Fruit fly (Drosophila melanogaster) whole organism, pupa: ENCODE data around the gene CG33640.

Experiments used
- CG10348 ChIP-seq: fragments of 200-800 bp; sonication (Bioruptor generic); IDR thresholded peaks from 2 replicates; pipeline ENCODE4 v1.3.6; 2022; ENCODE audit warnings: missing biosample characterization, missing genetic modification characterization
- CG15710 ChIP-seq: fragments of 200-800 bp; sonication (Bioruptor generic); optimal IDR thresholded peaks from 2 replicates; lab custom pipeline; 2018; ENCODE audit warnings: missing biosample characterization, mild to moderate bottlenecking, missing genetic modification characterization, moderate library complexity
- CG32121 ChIP-seq: fragments of 200-800 bp; sonication (Bioruptor generic); IDR thresholded peaks from 2 replicates; pipeline ENCODE4 v1.3.6; 2022; ENCODE audit warnings: missing biosample characterization, missing genetic modification characterization
- CG34367 ChIP-seq: fragments of 200-800 bp; sonication (Bioruptor generic); optimal IDR thresholded peaks from 2 replicates; lab custom pipeline; 2018; ENCODE audit warnings: missing biosample characterization, mild to moderate bottlenecking, missing genetic modification characterization
- CG8159 ChIP-seq: fragments of 200-800 bp; sonication (Bioruptor generic); optimal IDR thresholded peaks from 3 replicates; lab custom pipeline; 2018; ENCODE audit warnings: missing biosample characterization, mild to moderate bottlenecking, missing genetic modification characterization, moderate library complexity
- CG8301 ChIP-seq: fragments of 200-800 bp; sonication (Bioruptor generic); optimal IDR thresholded peaks from 2 replicates; lab custom pipeline; 2018; ENCODE audit warnings: missing biosample characterization, mild to moderate bottlenecking, missing genetic modification characterization
- Pif1A ChIP-seq: fragments of 200-800 bp; sonication (Bioruptor generic); optimal IDR thresholded peaks from 3 replicates; lab custom pipeline; 2016; ENCODE audit warnings: missing biosample characterization, missing genetic modification characterization
- Pif1B ChIP-seq: fragments of 200-800 bp; sonication (Bioruptor generic); optimal IDR thresholded peaks from 3 replicates; lab custom pipeline; 2016; ENCODE audit warnings: missing biosample characterization, missing genetic modification characterization

dm6 chr2L:13547738-13548726, 20.4 kb downstream of the CG33640 start:
- TF ChIP-seq Pif1A (GFP tag; lab: Kevin White, UChicago) (peak; percentile 79), CG8159 (tag; lab: Kevin White, UChicago) (peak; percentile 82), CG32121 (GFP tag; lab: Robert Waterston, UW) (no peak), CG34367 (tag; lab: Kevin White, UChicago) (peak; percentile 65), CG8301 (tag; lab: Kevin White, UChicago) (peak; percentile 68), CG10348 (no peak), Pif1B (peak; percentile 59), CG15710 (tag; lab: Kevin White, UChicago) (peak; percentile 80)
